Fruit fly (Drosophila melanogaster) whole organism, embryonic: ENCODE data around the gene CG14367.
A peak's percentile ranks its signal among the peaks of the same experiment; 100 is the strongest.

Source experiments
- CG1024 ChIP-seq: fragments of 200-800 bp; sonication (Bioruptor generic); IDR thresholded peaks from 2 replicates; pipeline ENCODE4 v1.3.6; 2022; ENCODE audit warnings: missing biosample characterization, missing genetic modification characterization
- CG10959 ChIP-seq: fragments of 200-800 bp; sonication (Bioruptor generic); IDR thresholded peaks from 2 replicates; pipeline ENCODE4 v1.3.6; 2022; ENCODE audit warnings: missing biosample characterization, missing genetic modification characterization
- CG11504 ChIP-seq: fragments of 200-800 bp; sonication (Bioruptor generic); optimal IDR thresholded peaks from 3 replicates; lab custom pipeline; 2019; ENCODE audit warnings: missing biosample characterization, mild to moderate bottlenecking, missing genetic modification characterization, moderate library complexity
- CG12659 ChIP-seq: fragments of 200-800 bp; sonication (Bioruptor generic); optimal IDR thresholded peaks from 3 replicates; lab custom pipeline; 2017; ENCODE audit warnings: mild to moderate bottlenecking, missing biosample characterization, missing genetic modification reagents, missing genetic modification characterization
- CG14014 ChIP-seq: fragments of 200-800 bp; sonication (Bioruptor generic); IDR thresholded peaks from 2 replicates; pipeline ENCODE4 v1.3.6; 2022; ENCODE audit warnings: missing biosample characterization, missing genetic modification characterization
- CG15514 ChIP-seq: fragments of 200-800 bp; sonication (Bioruptor generic); optimal IDR thresholded peaks from 3 replicates; lab custom pipeline; 2017; ENCODE audit warnings: missing biosample characterization, missing genetic modification characterization, mild to moderate bottlenecking, moderate library complexity, missing genetic modification reagents
- CG2116 ChIP-seq: fragments of 200-800 bp; sonication (Bioruptor generic); optimal IDR thresholded peaks from 3 replicates; lab custom pipeline; 2018; ENCODE audit warnings: missing biosample characterization, mild to moderate bottlenecking, missing genetic modification characterization
- CG2120 ChIP-seq: fragments of 200-800 bp; sonication (Bioruptor generic); optimal IDR thresholded peaks from 3 replicates; lab custom pipeline; 2016; ENCODE audit warnings: missing biosample characterization, missing genetic modification characterization
- CG31365 ChIP-seq: fragments of 200-800 bp; sonication (Bioruptor generic); optimal IDR thresholded peaks from 2 replicates; lab custom pipeline; 2018; ENCODE audit warnings: missing biosample characterization, mild to moderate bottlenecking, missing genetic modification characterization
- CG3163 ChIP-seq: fragments of 200-800 bp; sonication (Bioruptor generic); optimal IDR thresholded peaks from 3 replicates; lab custom pipeline; 2016; ENCODE audit warnings: missing biosample characterization, missing genetic modification characterization
- CG32772 ChIP-seq: fragments of 200-800 bp; sonication (Bioruptor generic); IDR thresholded peaks from 2 replicates; pipeline ENCODE4 v1.3.6; 2022; ENCODE audit warnings: missing biosample characterization, missing genetic modification characterization
- CG34224 ChIP-seq: fragments of 200-800 bp; sonication (Bioruptor generic); IDR thresholded peaks from 3 replicates; pipeline ENCODE4 v1.3.6; 2022; ENCODE audit warnings: missing biosample characterization, missing genetic modification characterization; ENCODE audit not compliant: partially characterized antibody
- CG3995 ChIP-seq: fragments of 200-800 bp; sonication (Bioruptor generic); optimal IDR thresholded peaks from 3 replicates; lab custom pipeline; 2016; ENCODE audit warnings: missing biosample characterization, missing genetic modification characterization
- CG4854 ChIP-seq: fragments of 200-800 bp; sonication (Bioruptor generic); optimal IDR thresholded peaks from 2 replicates; lab custom pipeline; 2016; ENCODE audit warnings: missing biosample characterization, missing genetic modification characterization, inconsistent platforms
- CG7928 ChIP-seq: fragments of 200-800 bp; sonication (Bioruptor generic); optimal IDR thresholded peaks from 2 replicates; lab custom pipeline; 2017; ENCODE audit warnings: missing biosample characterization, mild to moderate bottlenecking, missing genetic modification characterization
- CG9797 ChIP-seq: fragments of 200-800 bp; sonication (Bioruptor generic); optimal IDR thresholded peaks from 3 replicates; lab custom pipeline; 2018; ENCODE audit warnings: missing biosample characterization, mild to moderate bottlenecking, missing genetic modification characterization
- CHES-1-like ChIP-seq: fragments of 200-800 bp; sonication (Bioruptor generic); optimal IDR thresholded peaks from 2 replicates; lab custom pipeline; 2016; ENCODE audit warnings: missing biosample characterization, missing genetic modification characterization
- CTCF ChIP-seq: fragments of 200-800 bp; sonication (Bioruptor generic); optimal IDR thresholded peaks from 2 replicates; lab custom pipeline; 2017; ENCODE audit warnings: missing biosample characterization, mild to moderate bottlenecking, missing genetic modification characterization, moderate library complexity
- CrebB ChIP-seq: fragments of 200-800 bp; sonication (Bioruptor generic); optimal IDR thresholded peaks from 3 replicates; lab custom pipeline; 2018; ENCODE audit warnings: missing biosample characterization, mild to moderate bottlenecking, missing genetic modification characterization
- ERR ChIP-seq: fragments of 200-800 bp; sonication (Bioruptor generic); optimal IDR thresholded peaks from 2 replicates; lab custom pipeline; 2016; ENCODE audit warnings: missing biosample characterization, missing genetic modification characterization
- Elba2 ChIP-seq: fragments of 200-800 bp; sonication (Bioruptor generic); optimal IDR thresholded peaks from 3 replicates; lab custom pipeline; 2016; ENCODE audit warnings: missing biosample characterization, missing genetic modification characterization
- Gug ChIP-seq: fragments of 200-800 bp; sonication (Bioruptor generic); IDR thresholded peaks from 4 replicates; pipeline ENCODE4 v1.3.6; 2022; ENCODE audit warnings: missing biosample characterization, missing genetic modification characterization
- MESR4 ChIP-seq: fragments of 200-800 bp; sonication (Bioruptor generic); optimal IDR thresholded peaks from 2 replicates; lab custom pipeline; 2018; ENCODE audit warnings: missing biosample characterization, mild to moderate bottlenecking, missing genetic modification characterization, moderate library complexity
- Myb ChIP-seq: fragments of 200-800 bp; sonication (Bioruptor generic); optimal IDR thresholded peaks from 2 replicates; lab custom pipeline; 2016; ENCODE audit warnings: missing biosample characterization, missing genetic modification characterization
- Opbp ChIP-seq: fragments of 200-800 bp; sonication (Bioruptor generic); IDR thresholded peaks from 3 replicates; pipeline ENCODE4 v1.3.6; 2022; ENCODE audit warnings: missing biosample characterization, missing genetic modification characterization; ENCODE audit not compliant: partially characterized antibody
- Xbp1 ChIP-seq: fragments of 200-800 bp; sonication (Bioruptor generic); optimal IDR thresholded peaks from 3 replicates; lab custom pipeline; 2016; ENCODE audit warnings: missing biosample characterization, mild to moderate bottlenecking, missing genetic modification characterization
- al ChIP-seq: fragments of 200-800 bp; sonication (Bioruptor generic); IDR thresholded peaks from 2 replicates; pipeline ENCODE4 v1.3.6; 2022; ENCODE audit warnings: missing biosample characterization, missing genetic modification characterization
- bbx ChIP-seq: fragments of 200-800 bp; sonication (Bioruptor generic); IDR thresholded peaks from 2 replicates; pipeline ENCODE4 v1.3.6; 2022; ENCODE audit warnings: missing biosample characterization, missing genetic modification characterization; ENCODE audit not compliant: partially characterized antibody
- cg ChIP-seq: fragments of 200-800 bp; sonication (Bioruptor generic); optimal IDR thresholded peaks from 3 replicates; lab custom pipeline; 2019; ENCODE audit warnings: missing biosample characterization, mild to moderate bottlenecking, missing genetic modification characterization, moderate library complexity
- chif ChIP-seq, 2 experiments: fragments of 200-800 bp; sonication (Bioruptor generic); optimal IDR thresholded peaks; 3 replicates each; lab custom pipeline; 2016; ENCODE audit warnings: missing biosample characterization in 2 of 2, missing genetic modification characterization in 2 of 2
- chinmo ChIP-seq: fragments of 200-800 bp; sonication (Bioruptor generic); IDR thresholded peaks from 4 replicates; pipeline ENCODE4 v1.3.6; 2022; ENCODE audit warnings: missing biosample characterization, missing genetic modification characterization; ENCODE audit not compliant: partially characterized antibody
- crp ChIP-seq, 2 experiments: fragments of 200-800 bp; sonication (Bioruptor generic); optimal IDR thresholded peaks; 2 replicates in 1 of 2; 3 replicates in 1 of 2; lab custom pipeline; 2017; ENCODE audit warnings: missing biosample characterization in 2 of 2, missing genetic modification characterization in 2 of 2, mild to moderate bottlenecking in 1 of 2, moderate library complexity in 1 of 2
- danr ChIP-seq: fragments of 200-800 bp; sonication (Bioruptor generic); IDR thresholded peaks from 2 replicates; pipeline ENCODE4 v1.3.6; 2022; ENCODE audit warnings: missing biosample characterization, missing genetic modification characterization
- dysf ChIP-seq: fragments of 200-800 bp; sonication (Bioruptor generic); IDR thresholded peaks from 3 replicates; pipeline ENCODE4 v1.3.6; 2022; ENCODE audit warnings: missing biosample characterization, missing genetic modification characterization
- emc ChIP-seq: fragments of 200-800 bp; sonication (Bioruptor generic); optimal IDR thresholded peaks from 2 replicates; lab custom pipeline; 2016; ENCODE audit warnings: missing biosample characterization, missing genetic modification characterization
- ftz-f1 ChIP-seq: fragments of 200-800 bp; sonication (Bioruptor generic); optimal IDR thresholded peaks from 2 replicates; lab custom pipeline; 2016; ENCODE audit warnings: missing biosample characterization, missing genetic modification characterization
- grau ChIP-seq: fragments of 200-800 bp; optimal IDR thresholded peaks from 3 replicates; lab custom pipeline; 2019; ENCODE audit warnings: missing biosample characterization, mild to moderate bottlenecking, missing genetic modification characterization, moderate library complexity
- grn ChIP-seq: fragments of 200-800 bp; sonication (Bioruptor generic); optimal IDR thresholded peaks from 3 replicates; lab custom pipeline; 2017; ENCODE audit warnings: missing biosample characterization, missing genetic modification characterization
- gro ChIP-seq: fragments of 200-800 bp; sonication (Bioruptor generic); optimal IDR thresholded peaks from 2 replicates; lab custom pipeline; 2016; ENCODE audit warnings: missing biosample characterization, missing genetic modification characterization
- hkb ChIP-seq, 2 experiments: fragments of 200-800 bp in 1 of 2; fragments of >200 bp in 1 of 2; sonication (Bioruptor generic) in 1 of 2; IDR thresholded peaks in 1 of 2; optimal IDR thresholded peaks in 1 of 2; 2 replicates each; pipeline versions ENCODE4 v1.3.6 to Lab custom; 2017 to 2022; ENCODE audit warnings: missing biosample characterization in 1 of 2, missing genetic modification characterization in 1 of 2
- lilli ChIP-seq: fragments of 200-800 bp; sonication (Bioruptor generic); optimal IDR thresholded peaks from 3 replicates; lab custom pipeline; 2016; ENCODE audit warnings: missing biosample characterization, missing genetic modification characterization
- nerfin-1 ChIP-seq: fragments of 200-800 bp; sonication (Bioruptor generic); optimal IDR thresholded peaks from 3 replicates; lab custom pipeline; 2019; ENCODE audit warnings: missing biosample characterization, mild to moderate bottlenecking, missing genetic modification characterization, moderate library complexity
- pita ChIP-seq: fragments of 200-800 bp; sonication (Bioruptor generic); optimal IDR thresholded peaks from 2 replicates; lab custom pipeline; 2017; ENCODE audit warnings: missing biosample characterization, mild to moderate bottlenecking, missing genetic modification characterization
- repo ChIP-seq: fragments of 200-800 bp; sonication (Bioruptor generic); optimal IDR thresholded peaks from 2 replicates; lab custom pipeline; 2016; ENCODE audit warnings: missing biosample characterization, missing genetic modification characterization
- slbo ChIP-seq: fragments of 200-800 bp; sonication (Bioruptor generic); IDR thresholded peaks from 2 replicates; pipeline ENCODE4 v1.3.6; 2022; ENCODE audit warnings: missing biosample characterization, missing genetic modification characterization
- sna ChIP-seq: fragments of 200-800 bp; sonication (Bioruptor generic); IDR thresholded peaks from 2 replicates; pipeline ENCODE4 v1.3.6; 2022; ENCODE audit warnings: missing biosample characterization, missing genetic modification characterization; ENCODE audit not compliant: partially characterized antibody
- tna ChIP-seq: fragments of 200-800 bp; sonication (Bioruptor generic); IDR thresholded peaks from 2 replicates; pipeline ENCODE4 v1.3.6; 2022; ENCODE audit warnings: missing biosample characterization, missing genetic modification characterization; ENCODE audit not compliant: partially characterized antibody
- vvl ChIP-seq: fragments of 200-800 bp; sonication (Bioruptor generic); IDR thresholded peaks from 2 replicates; pipeline ENCODE4 v1.3.6; 2022; ENCODE audit warnings: missing biosample characterization, missing genetic modification characterization
- wek ChIP-seq: fragments of 200-800 bp; sonication (Bioruptor generic); optimal IDR thresholded peaks from 3 replicates; lab custom pipeline; 2018; ENCODE audit warnings: missing biosample characterization, mild to moderate bottlenecking, missing genetic modification characterization, moderate library complexity

The CG14367 gene

DNA sequence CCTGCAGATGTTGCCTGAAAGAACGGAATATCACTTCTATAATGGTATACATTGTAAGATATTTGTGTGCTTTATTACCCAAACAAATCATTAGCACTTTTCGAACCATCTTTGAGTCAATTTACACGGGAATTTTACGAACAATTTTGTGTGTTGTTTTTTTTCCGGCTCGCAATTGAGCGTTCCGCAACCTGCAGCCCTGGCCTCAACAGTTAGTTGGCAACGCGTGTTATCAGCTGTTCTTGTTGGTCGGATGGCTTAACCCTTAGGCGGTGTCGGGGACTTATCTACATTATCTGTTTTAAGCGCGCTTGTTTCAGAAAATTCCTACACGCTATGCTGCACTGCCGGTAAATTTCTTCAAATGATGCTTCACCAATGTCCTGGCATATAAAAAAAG is 16.8 kb downstream of the CG14367 start (continued):
- TF ChIP-seq ftz-f1 (GFP tag; lab: Kevin White, UChicago) (peak; percentile 73), CG12659 (GFP tag; lab: Kevin White, UChicago) (peak; percentile 28), chif (GFP tag; optimal IDR thresholded peaks at IDR 0.05; lab: Kevin White, UChicago) (peak in 1 of 2 experiments; percentile 18), chinmo (GFP tag; lab: Robert Waterston, UW) (peak; percentile 48; the same call in 1 of the 4 replicates), emc (GFP tag; lab: Kevin White, UChicago) (no peak), sna (GFP tag; lab: Robert Waterston, UW) (0 out of 2 replicates have a peak, but pooled peaks have one; percentile 26), Gug (GFP tag; lab: Robert Waterston, UW) (no peak), CG2116 (GFP tag; lab: Kevin White, UChicago) (peak; percentile 26), CG32772 (GFP tag; lab: Robert Waterston, UW) (peak; percentile 55), CG2120 (peak; percentile 5), CG1024 (GFP tag; lab: Robert Waterston, UW) (no peak), gro (GFP tag; lab: Kevin White, UChicago) (peak; percentile 17), grau (tag; lab: Kevin White, UChicago) (peak; percentile 1), ERR (GFP tag; lab: Kevin White, UChicago) (peak; percentile 12), wek (GFP tag; lab: Kevin White, UChicago) (no peak), CG14014 (GFP tag; lab: Robert Waterston, UW) (peak; percentile 26; the same call in 1 of the 2 replicates), danr (GFP tag; lab: Robert Waterston, UW) (no peak), CHES-1-like (peak; percentile 17), CG11504 (peak; percentile 60), Opbp (GFP tag; lab: Robert Waterston, UW) (0 out of 3 replicates have a peak, but pooled peaks have one; percentile 32), CG3163 (GFP tag; lab: Kevin White, UChicago) (no peak), CG15514 (peak; percentile 97), CG31365 (tag; lab: Kevin White, UChicago) (peak; percentile 1), hkb (optimal IDR thresholded peaks at IDR 0.05; lab: Kevin White, UChicago) (no peak), hkb (GFP tag; IDR thresholded peaks at IDR 0.05; lab: Robert Waterston, UW) (0 out of 2 replicates have a peak, but pooled peaks have one; percentile 15), CG3995 (GFP tag; lab: Kevin White, UChicago) (no peak), crp (GFP tag; optimal IDR thresholded peaks at IDR 0.05; lab: Kevin White, UChicago) (peak; percentile 91 to 97), bbx (peak; percentile 56), vvl (GFP tag; lab: Robert Waterston, UW) (peak; percentile 31; the same call in 1 of the 2 replicates), CG4854 (peak; percentile 93), CG34224 (GFP tag; lab: Robert Waterston, UW) (0 out of 3 replicates have a peak, but pooled peaks have one; percentile 26), MESR4 (peak; percentile 51), pita (GFP tag; lab: Kevin White, UChicago) (no peak), CG10959 (peak; percentile 98), Xbp1 (GFP tag; lab: Kevin White, UChicago) (peak; percentile 2), slbo (GFP tag; lab: Robert Waterston, UW) (peak; percentile 30; the same call in 1 of the 2 replicates), tna (peak; percentile 37; the same call in 1 of the 2 replicates), CG9797 (GFP tag; lab: Kevin White, UChicago) (peak; percentile 15), cg (GFP tag; lab: Kevin White, UChicago) (no peak), dysf (GFP tag; lab: Robert Waterston, UW) (peak; percentile 6; the same call in 1 of the 3 replicates), grn (no peak), repo (no peak), Myb (GFP tag; lab: Kevin White, UChicago) (no peak), lilli (GFP tag; lab: Kevin White, UChicago) (peak; percentile 27), al (0 out of 2 replicates have a peak, but pooled peaks have one; percentile 7), CG7928 (GFP tag; lab: Kevin White, UChicago) (peak; percentile 94), Elba2 (GFP tag; lab: Kevin White, UChicago) (no peak), CrebB (tag; lab: Kevin White, UChicago) (no peak), nerfin-1 (tag; lab: Kevin White, UChicago) (peak; percentile 19), CTCF (GFP tag; lab: Kevin White, UChicago) (peak; percentile 40)
